Worm (Caenorhabditis elegans): ENCODE measurements around the gene rol-6.

- TF ChIP-seq unc-86 (tag; optimal IDR thresholded peaks at IDR 0.05) (no peak), lim-6 (tag; optimal IDR thresholded peaks at IDR 0.05) (no peak), pag-3 (tag; optimal IDR thresholded peaks at IDR 0.05; ENCODE audit: borderline replicate concordance) (no peak), dmd-4 (tag; optimal IDR thresholded peaks at IDR 0.05; ENCODE audit: borderline replicate concordance) (no peak), ama-1 (optimal IDR thresholded peaks at IDR 0.05) (no peak), ceh-48 (tag; optimal IDR thresholded peaks at IDR 0.05) (no peak), elt-2 (tag; optimal IDR thresholded peaks at IDR 0.05) (no peak), dve-1 (tag; optimal IDR thresholded peaks at IDR 0.05) (no peak)
Measured at ce11 chrII:8759493-8759892, 26.6 kb downstream of the rol-6 start, which contains the start of gene fut-1.

Measured in whole organism, late embryonic.